Fruit fly (Drosophila melanogaster): ENCODE results near the gene anchor.
A peak's percentile ranks its signal among the peaks of the same experiment; 100 is the strongest.

anchor gene

DNA sequence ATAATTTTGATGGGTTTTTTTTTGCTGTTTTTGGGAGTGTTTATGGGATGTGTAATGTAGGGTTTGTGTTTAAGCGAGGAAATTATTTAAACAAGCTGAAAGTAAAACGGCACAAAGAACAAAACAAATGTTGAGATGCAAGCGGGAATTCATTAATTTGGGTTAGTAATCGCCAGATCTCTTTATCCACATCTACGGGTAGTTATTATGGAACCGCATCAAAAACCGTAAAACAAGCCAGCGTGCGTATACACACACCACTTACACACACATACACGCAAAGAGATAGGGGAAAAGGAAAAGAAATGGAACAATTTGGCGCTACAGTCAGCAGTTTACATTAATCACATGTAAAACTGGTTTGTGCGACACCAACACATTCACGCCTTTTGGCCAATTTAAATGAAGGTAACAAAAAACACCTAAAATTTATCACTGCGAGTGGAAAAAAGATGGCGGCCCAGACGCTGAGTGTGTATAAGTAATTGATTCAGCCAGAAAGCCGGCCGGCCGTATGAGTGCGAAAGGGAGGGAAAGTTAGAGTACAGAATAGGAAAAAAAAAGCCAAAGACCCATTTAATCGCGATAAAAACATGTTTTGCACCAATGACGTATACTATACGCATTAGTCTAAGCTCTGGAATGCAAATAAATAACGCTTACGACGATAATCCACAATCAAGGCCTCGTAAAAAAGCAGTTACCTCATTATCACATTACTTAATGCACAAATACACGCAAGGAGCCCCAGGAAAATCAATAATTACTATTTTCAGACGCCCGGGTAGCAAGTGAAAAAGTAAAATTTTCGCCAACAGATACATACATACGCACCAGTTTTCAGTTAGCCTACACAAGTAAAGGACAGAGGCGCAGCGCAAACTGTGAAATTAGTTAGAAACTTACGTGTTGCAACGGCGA, 22.6 kb downstream of the anchor start:
- no peak for TF ChIP-seq CG14711 (tag; optimal IDR thresholded peaks at IDR 0.05)
- TF ChIP-seq tj (GFP tag; optimal IDR thresholded peaks at IDR 0.05) = peak; percentile 94
- TF ChIP-seq ovo (GFP tag; optimal IDR thresholded peaks at IDR 0.05) = peak; percentile 10
- TF ChIP-seq Crg-1 (GFP tag; optimal IDR thresholded peaks at IDR 0.05) = peak; percentile 3
- TF ChIP-seq kay (GFP tag; ENCODE audit: borderline replicate concordance) = peak; percentile 73
- TF ChIP-seq CG7101 (tag; optimal IDR thresholded peaks at IDR 0.05) = no peak
- TF ChIP-seq pad (GFP tag; optimal IDR thresholded peaks at IDR 0.05) = peak; percentile 95
- peak; percentile 75 for TF ChIP-seq cic (GFP tag; optimal IDR thresholded peaks at IDR 0.05)
- TF ChIP-seq CG12768 (GFP tag; optimal IDR thresholded peaks at IDR 0.05) = peak; percentile 20
- no peak for TF ChIP-seq CG7045 (GFP tag; optimal IDR thresholded peaks at IDR 0.05)
- no peak for TF ChIP-seq Clk (GFP tag; optimal IDR thresholded peaks at IDR 0.05)
- TF ChIP-seq CG5204 (GFP tag; optimal IDR thresholded peaks at IDR 0.05) = no peak
- no peak for TF ChIP-seq cnc (optimal IDR thresholded peaks at IDR 0.05)
- TF ChIP-seq CG11617 (GFP tag; optimal IDR thresholded peaks at IDR 0.05) = no peak
- TF ChIP-seq bab1 (GFP tag; optimal IDR thresholded peaks at IDR 0.05) = peak; percentile 53
- TF ChIP-seq Hr96 (GFP tag; optimal IDR thresholded peaks at IDR 0.05) = no peak
- peak; percentile 49 for TF ChIP-seq Mnt (GFP tag; optimal IDR thresholded peaks at IDR 0.05)
- no peak for TF ChIP-seq CG1620 (GFP tag; optimal IDR thresholded peaks at IDR 0.05)
- TF ChIP-seq CG33017 (tag; optimal IDR thresholded peaks at IDR 0.05) = no peak
- no peak for TF ChIP-seq toe (GFP tag; optimal IDR thresholded peaks at IDR 0.05)

DNA sequence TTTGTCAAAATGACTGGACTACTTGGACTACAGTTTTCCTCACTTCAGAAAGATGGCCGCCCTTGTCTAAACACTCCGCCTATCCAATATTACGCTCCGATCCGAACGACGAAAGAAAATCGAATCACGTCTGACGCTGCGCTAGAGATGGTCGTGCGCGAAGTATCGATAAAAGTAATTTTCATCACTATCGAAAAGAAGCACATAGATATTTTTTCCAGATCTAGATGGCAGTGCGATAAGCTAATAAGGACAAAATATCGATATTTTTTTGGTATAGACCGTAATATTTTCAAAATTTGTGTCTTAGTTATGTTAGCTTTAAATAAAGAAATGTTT, 23.3 kb downstream of the anchor start, which contains the start of gene Pep:
Gene Pep (minus strand): TSS at position 131 of the 339 bp plus-strand sequence.
- TF ChIP-seq CG5204 (GFP tag; optimal IDR thresholded peaks at IDR 0.05) = no peak
- TF ChIP-seq CG7101 (tag; optimal IDR thresholded peaks at IDR 0.05) = peak; percentile 52
- TF ChIP-seq CG11617 (GFP tag; optimal IDR thresholded peaks at IDR 0.05) = no peak
- no peak for TF ChIP-seq pad (GFP tag; optimal IDR thresholded peaks at IDR 0.05)
- TF ChIP-seq bab1 (GFP tag; optimal IDR thresholded peaks at IDR 0.05) = peak; percentile 57
- TF ChIP-seq Crg-1 (GFP tag; optimal IDR thresholded peaks at IDR 0.05) = no peak
- no peak for TF ChIP-seq tj (GFP tag; optimal IDR thresholded peaks at IDR 0.05)
- TF ChIP-seq CG14711 (tag; optimal IDR thresholded peaks at IDR 0.05) = peak; percentile 18
- TF ChIP-seq CG7045 (GFP tag; optimal IDR thresholded peaks at IDR 0.05) = no peak
- peak; percentile 54 for TF ChIP-seq Mnt (GFP tag; optimal IDR thresholded peaks at IDR 0.05)
- peak; percentile 60 for TF ChIP-seq CG1620 (GFP tag; optimal IDR thresholded peaks at IDR 0.05)
- peak; percentile 21 for TF ChIP-seq cic (GFP tag; optimal IDR thresholded peaks at IDR 0.05)
- TF ChIP-seq CG33017 (tag; optimal IDR thresholded peaks at IDR 0.05) = no peak
- TF ChIP-seq toe (GFP tag; optimal IDR thresholded peaks at IDR 0.05) = peak; percentile 31
- TF ChIP-seq Clk (GFP tag; optimal IDR thresholded peaks at IDR 0.05) = no peak
- peak; percentile 81 for TF ChIP-seq kay (GFP tag; ENCODE audit: borderline replicate concordance)
- TF ChIP-seq ovo (GFP tag; optimal IDR thresholded peaks at IDR 0.05) = peak; percentile 5

DNA sequence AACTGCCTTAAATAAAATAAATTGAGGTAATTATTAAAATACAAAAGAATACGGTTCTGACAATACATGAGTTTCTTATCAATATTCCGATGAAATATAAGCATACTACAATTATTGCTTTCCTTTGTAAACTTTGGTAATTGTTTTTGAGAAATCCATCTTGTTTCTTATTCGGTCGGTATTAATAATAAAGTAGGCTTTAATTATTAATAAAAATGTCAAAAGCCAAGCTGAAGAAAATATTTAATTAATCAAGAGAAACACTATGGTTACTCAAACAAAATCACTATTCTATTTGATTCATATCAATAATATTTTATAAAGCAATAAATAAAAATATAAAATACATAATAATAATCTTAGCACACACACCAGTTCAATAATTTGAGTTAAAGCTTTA, 25.0 kb downstream of the anchor start, which contains the start of gene CG43085:
Gene CG43085 (minus strand): TSS at position 101 of the 400 bp plus-strand sequence.
- TF ChIP-seq kay (GFP tag; ENCODE audit: borderline replicate concordance) (peak; percentile 42), cic (GFP tag; optimal IDR thresholded peaks at IDR 0.05) (no peak)

DNA sequence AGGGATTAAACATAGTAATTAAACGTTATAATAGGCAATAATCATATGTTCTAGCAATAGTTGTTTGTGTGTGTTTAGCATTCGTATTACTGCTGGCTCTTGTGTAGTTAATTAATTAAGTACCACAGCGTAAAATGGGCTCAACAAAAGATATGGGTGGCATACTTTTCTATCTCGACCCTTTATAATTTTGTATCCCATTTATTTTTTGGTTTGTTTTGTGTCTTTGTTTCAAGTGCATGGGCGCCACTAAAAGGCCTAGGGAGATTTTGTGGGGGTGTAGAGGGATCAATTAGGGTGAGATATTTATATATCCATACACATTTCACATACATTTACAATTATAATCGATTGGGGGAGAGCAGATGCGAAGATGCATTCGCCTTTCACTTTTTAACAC, 25.9 kb downstream of the anchor start:
- TF ChIP-seq CG14711 (tag; optimal IDR thresholded peaks at IDR 0.05) (no peak), kay (GFP tag; ENCODE audit: borderline replicate concordance) (peak; percentile 76)

DNA sequence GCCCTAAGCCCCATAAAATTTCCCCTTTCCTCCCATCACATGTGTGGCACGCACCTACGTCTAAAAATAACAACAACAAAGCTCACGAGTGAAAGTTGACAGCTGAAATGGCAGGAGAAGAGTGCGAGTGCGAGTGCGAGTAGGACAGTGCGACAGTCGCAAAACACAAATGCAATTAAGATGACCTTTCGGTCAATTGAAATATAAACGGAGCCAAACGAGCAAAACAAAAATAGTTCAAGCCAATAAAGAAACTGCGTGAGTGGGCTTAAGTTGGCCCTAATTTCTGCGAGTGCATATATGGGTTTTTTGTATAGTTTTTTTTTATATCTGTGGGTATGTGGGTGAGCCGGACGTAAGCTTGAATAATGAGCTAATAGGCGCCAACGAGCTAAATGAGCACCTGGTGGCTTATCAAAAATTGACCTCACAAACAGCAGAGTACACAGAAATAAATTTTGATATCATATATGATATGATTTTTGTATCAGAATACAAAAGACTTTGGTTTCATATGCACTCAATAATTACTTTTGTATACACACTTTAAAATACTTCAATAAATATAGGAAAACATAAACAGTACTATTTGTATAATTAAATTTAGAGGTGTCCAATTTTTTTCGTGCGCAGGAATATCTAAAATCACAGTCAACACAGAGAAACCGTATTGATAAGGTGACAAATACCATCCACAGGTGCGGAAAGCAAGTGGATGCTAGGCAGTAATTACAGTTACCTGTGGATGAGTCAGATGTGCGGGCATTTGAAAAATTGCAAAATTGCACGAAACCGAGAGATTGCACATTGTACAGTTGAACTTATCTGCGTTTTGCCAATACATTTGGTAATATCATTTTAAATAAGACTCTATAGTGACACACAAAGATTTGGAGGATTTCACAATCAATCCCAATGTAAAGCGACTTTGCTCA, 30.4 kb downstream of the anchor start:
- TF ChIP-seq Mnt (GFP tag; optimal IDR thresholded peaks at IDR 0.05) = no peak
- TF ChIP-seq bab1 (GFP tag; optimal IDR thresholded peaks at IDR 0.05) = no peak
- peak; percentile 3 for TF ChIP-seq Crg-1 (GFP tag; optimal IDR thresholded peaks at IDR 0.05)
- no peak for TF ChIP-seq cnc (optimal IDR thresholded peaks at IDR 0.05)
- TF ChIP-seq tj (GFP tag; optimal IDR thresholded peaks at IDR 0.05) = no peak
- no peak for TF ChIP-seq CG5204 (GFP tag; optimal IDR thresholded peaks at IDR 0.05)
- TF ChIP-seq cic (GFP tag; optimal IDR thresholded peaks at IDR 0.05) = no peak
- no peak for TF ChIP-seq CG33017 (tag; optimal IDR thresholded peaks at IDR 0.05)
- TF ChIP-seq CG7101 (tag; optimal IDR thresholded peaks at IDR 0.05) = peak; percentile 11
- TF ChIP-seq CG14711 (tag; optimal IDR thresholded peaks at IDR 0.05) = peak; percentile 27
- TF ChIP-seq toe (GFP tag; optimal IDR thresholded peaks at IDR 0.05) = no peak
- peak; percentile 34 for TF ChIP-seq ovo (GFP tag; optimal IDR thresholded peaks at IDR 0.05)
- TF ChIP-seq CG12768 (GFP tag; optimal IDR thresholded peaks at IDR 0.05) = peak; percentile 14
- TF ChIP-seq CG7045 (GFP tag; optimal IDR thresholded peaks at IDR 0.05) = no peak
- TF ChIP-seq kay (GFP tag; ENCODE audit: borderline replicate concordance) = peak; percentile 96
- no peak for TF ChIP-seq pad (GFP tag; optimal IDR thresholded peaks at IDR 0.05)
- TF ChIP-seq CG1620 (GFP tag; optimal IDR thresholded peaks at IDR 0.05) = no peak
- no peak for TF ChIP-seq CG11617 (GFP tag; optimal IDR thresholded peaks at IDR 0.05)
- no peak for TF ChIP-seq Hr96 (GFP tag; optimal IDR thresholded peaks at IDR 0.05)
- no peak for TF ChIP-seq Clk (GFP tag; optimal IDR thresholded peaks at IDR 0.05)
